Worm (Caenorhabditis elegans): ENCODE measurements around the gene F38B6.3.

Gene F38B6.3

ce11 chrX:6744537-6744936 lies 51.1 kb downstream of the F38B6.3 start:
- TF ChIP-seq ttx-3 (tag; optimal IDR thresholded peaks at IDR 0.05) (no peak), fax-1 (tag; optimal IDR thresholded peaks at IDR 0.05) (no peak), elt-2 (tag; optimal IDR thresholded peaks at IDR 0.05) (peak; percentile 83)

- no peak for TF ChIP-seq pax-1 (tag; optimal IDR thresholded peaks at IDR 0.05)
- peak; percentile 5 for TF ChIP-seq ceh-19 (GFP tag; optimal IDR thresholded peaks at IDR 0.05)
- no peak for TF ChIP-seq ztf-16 (tag; optimal IDR thresholded peaks at IDR 0.05)
- peak; percentile 63 for TF ChIP-seq unc-42 (tag; optimal IDR thresholded peaks at IDR 0.05)
Observed at ce11 chrX:6744978-6745377, 51.5 kb downstream of the F38B6.3 start.

Data from whole organism, late embryonic.